Fruit fly (Drosophila melanogaster) whole organism, prepupa: Measurements from ENCODE around the gene Usp5.

Experiments used
- CG10669 ChIP-seq: fragments of 200-800 bp; sonication (Bioruptor generic); optimal IDR thresholded peaks from 3 replicates; lab custom pipeline; 2018; ENCODE audit warnings: missing biosample characterization, mild to moderate bottlenecking, missing genetic modification characterization, moderate library complexity
- CG11902 ChIP-seq: fragments of 200-800 bp; sonication (Bioruptor generic); optimal IDR thresholded peaks from 3 replicates; lab custom pipeline; 2016; ENCODE audit warnings: missing biosample characterization, missing genetic modification characterization
- CG15336 ChIP-seq: fragments of 200-800 bp; sonication (Bioruptor generic); IDR thresholded peaks from 2 replicates; pipeline ENCODE4 v1.3.6; 2022; ENCODE audit warnings: missing biosample characterization, missing genetic modification characterization
- CG1621 ChIP-seq: fragments of 200-800 bp; sonication (Bioruptor generic); optimal IDR thresholded peaks from 3 replicates; lab custom pipeline; 2018; ENCODE audit warnings: missing biosample characterization, mild to moderate bottlenecking, missing genetic modification characterization
- CG3032 ChIP-seq: fragments of 200-800 bp; optimal IDR thresholded peaks from 2 replicates; lab custom pipeline; 2019; ENCODE audit warnings: missing biosample characterization, mild to moderate bottlenecking, missing genetic modification characterization, moderate library complexity
- CG32006 ChIP-seq: fragments of 200-800 bp; sonication (Bioruptor generic); optimal IDR thresholded peaks from 3 replicates; lab custom pipeline; 2017; ENCODE audit warnings: missing biosample characterization, mild to moderate bottlenecking, missing genetic modification characterization
- CG3919 ChIP-seq: fragments of 200-800 bp; sonication (Bioruptor generic); optimal IDR thresholded peaks from 3 replicates; lab custom pipeline; 2016; ENCODE audit warnings: missing biosample characterization, missing genetic modification characterization
- CG4318 ChIP-seq: fragments of 200-800 bp; sonication (Bioruptor generic); optimal IDR thresholded peaks from 3 replicates; lab custom pipeline; 2017; ENCODE audit warnings: missing biosample characterization, mild to moderate bottlenecking, missing genetic modification characterization
- CG6163 ChIP-seq: fragments of 200-800 bp; sonication (Bioruptor generic); IDR thresholded peaks from 3 replicates; pipeline ENCODE4 v1.3.6; 2022; ENCODE audit warnings: missing biosample characterization, missing genetic modification characterization
- CG6276 ChIP-seq: fragments of 200-800 bp; sonication (Bioruptor generic); optimal IDR thresholded peaks from 2 replicates; lab custom pipeline; 2017; ENCODE audit warnings: missing biosample characterization, mild to moderate bottlenecking, missing genetic modification characterization
- CG6808 ChIP-seq: fragments of 200-800 bp; sonication (Bioruptor generic); optimal IDR thresholded peaks from 3 replicates; lab custom pipeline; 2017; ENCODE audit warnings: missing biosample characterization, missing genetic modification characterization, mild to moderate bottlenecking, moderate library complexity, missing genetic modification reagents
- CG6854 ChIP-seq: fragments of 200-800 bp; sonication (Bioruptor generic); optimal IDR thresholded peaks from 2 replicates; lab custom pipeline; 2017; ENCODE audit warnings: missing biosample characterization, mild to moderate bottlenecking, missing genetic modification characterization
- CG7368 ChIP-seq: fragments of 200-800 bp; sonication (Bioruptor generic); optimal IDR thresholded peaks from 3 replicates; lab custom pipeline; 2016; ENCODE audit warnings: missing biosample characterization, missing genetic modification characterization
- CG8319 ChIP-seq: fragments of 200-800 bp; sonication (Bioruptor generic); optimal IDR thresholded peaks from 3 replicates; lab custom pipeline; 2016; ENCODE audit warnings: missing biosample characterization, missing genetic modification characterization
- CG8632 ChIP-seq: fragments of 200-800 bp; sonication (Bioruptor generic); optimal IDR thresholded peaks from 3 replicates; lab custom pipeline; 2016; ENCODE audit warnings: missing biosample characterization, missing genetic modification characterization
- CG9139 ChIP-seq: fragments of 200-800 bp; sonication (Bioruptor generic); optimal IDR thresholded peaks from 3 replicates; lab custom pipeline; 2017; ENCODE audit warnings: missing biosample characterization, mild to moderate bottlenecking, missing genetic modification characterization
- Eip75B ChIP-seq: fragments of 200-800 bp; sonication (Bioruptor generic); optimal IDR thresholded peaks from 3 replicates; lab custom pipeline; 2016; ENCODE audit warnings: missing biosample characterization, missing genetic modification characterization
- Eip78C ChIP-seq: fragments of 200-800 bp; sonication (Bioruptor generic); peaks from one replicate; lab custom pipeline; 2016; ENCODE audit warnings: missing biosample characterization, missing genetic modification characterization
- Ets21C ChIP-seq: fragments of 200-800 bp; sonication (Bioruptor generic); optimal IDR thresholded peaks from 3 replicates; lab custom pipeline; 2016; ENCODE audit warnings: missing biosample characterization, missing genetic modification characterization
- Gug ChIP-seq: fragments of 200-800 bp; sonication (Bioruptor generic); IDR thresholded peaks from 2 replicates; pipeline ENCODE4 v1.3.6; 2022; ENCODE audit warnings: missing biosample characterization, missing genetic modification characterization
- Hr38 ChIP-seq: sonication (Bioruptor generic); optimal IDR thresholded peaks from 2 replicates; lab custom pipeline; 2016; ENCODE audit warnings: missing biosample characterization, missing genetic modification characterization
- Hr4 ChIP-seq: fragments of 200-800 bp; sonication (Bioruptor generic); optimal IDR thresholded peaks from 3 replicates; lab custom pipeline; 2016; ENCODE audit warnings: missing biosample characterization, missing genetic modification characterization
- Met ChIP-seq: fragments of 200-800 bp; sonication (Bioruptor generic); optimal IDR thresholded peaks from 3 replicates; lab custom pipeline; 2016; ENCODE audit warnings: missing biosample characterization, missing genetic modification characterization
- OdsH ChIP-seq: fragments of 200-800 bp; sonication (Bioruptor generic); optimal IDR thresholded peaks from 3 replicates; lab custom pipeline; 2016; ENCODE audit warnings: missing biosample characterization, missing genetic modification characterization
- Sox102F ChIP-seq: fragments of 200-800 bp; sonication (Bioruptor generic); optimal IDR thresholded peaks from 2 replicates; lab custom pipeline; 2016; ENCODE audit warnings: missing biosample characterization, mild to moderate bottlenecking, missing genetic modification characterization
- Sox15 ChIP-seq: fragments of 200-800 bp; sonication (Bioruptor generic); optimal IDR thresholded peaks from 3 replicates; lab custom pipeline; 2016; ENCODE audit warnings: missing biosample characterization, missing genetic modification characterization
- achi ChIP-seq: fragments of 200-800 bp; sonication (Bioruptor generic); optimal IDR thresholded peaks from 3 replicates; lab custom pipeline; 2016; ENCODE audit warnings: missing biosample characterization, missing genetic modification characterization
- acj6 ChIP-seq: fragments of 200-800 bp; sonication (Bioruptor generic); optimal IDR thresholded peaks from 3 replicates; lab custom pipeline; 2016; ENCODE audit warnings: missing biosample characterization, missing genetic modification characterization
- cyc ChIP-seq: fragments of 200-800 bp; sonication (Bioruptor generic); optimal IDR thresholded peaks from 3 replicates; lab custom pipeline; 2016; ENCODE audit warnings: missing biosample characterization, missing genetic modification characterization
- dac ChIP-seq: fragments of 200-800 bp; sonication (Bioruptor generic); optimal IDR thresholded peaks from 2 replicates; lab custom pipeline; 2017; ENCODE audit warnings: missing biosample characterization, mild to moderate bottlenecking, missing genetic modification characterization
- fd59A ChIP-seq: fragments of 200-800 bp; sonication (Bioruptor generic); optimal IDR thresholded peaks from 2 replicates; lab custom pipeline; 2017; ENCODE audit warnings: missing biosample characterization, mild to moderate bottlenecking, missing genetic modification characterization, missing genetic modification reagents
- fd85E ChIP-seq: fragments of 200-800 bp; sonication (Bioruptor generic); optimal IDR thresholded peaks from 3 replicates; lab custom pipeline; 2016; ENCODE audit warnings: missing biosample characterization, missing genetic modification characterization
- fkh ChIP-seq: fragments of 200-800 bp; sonication (Bioruptor generic); optimal IDR thresholded peaks from 3 replicates; lab custom pipeline; 2017; ENCODE audit warnings: missing biosample characterization, mild to moderate bottlenecking, missing genetic modification characterization, moderate library complexity
- spab ChIP-seq: fragments of 200-800 bp; sonication (Bioruptor generic); optimal IDR thresholded peaks from 2 replicates; lab custom pipeline; 2017; ENCODE audit warnings: missing biosample characterization, mild to moderate bottlenecking, missing genetic modification characterization, missing genetic modification reagents
- svp ChIP-seq: fragments of 200-800 bp; sonication (Bioruptor generic); peaks from one replicate; lab custom pipeline; 2016; ENCODE audit warnings: missing biosample characterization, missing genetic modification characterization
- topi ChIP-seq: fragments of 200-800 bp; sonication (Bioruptor generic); optimal IDR thresholded peaks from 3 replicates; lab custom pipeline; 2016; ENCODE audit warnings: missing biosample characterization, missing genetic modification characterization

Usp5 gene

DNA sequence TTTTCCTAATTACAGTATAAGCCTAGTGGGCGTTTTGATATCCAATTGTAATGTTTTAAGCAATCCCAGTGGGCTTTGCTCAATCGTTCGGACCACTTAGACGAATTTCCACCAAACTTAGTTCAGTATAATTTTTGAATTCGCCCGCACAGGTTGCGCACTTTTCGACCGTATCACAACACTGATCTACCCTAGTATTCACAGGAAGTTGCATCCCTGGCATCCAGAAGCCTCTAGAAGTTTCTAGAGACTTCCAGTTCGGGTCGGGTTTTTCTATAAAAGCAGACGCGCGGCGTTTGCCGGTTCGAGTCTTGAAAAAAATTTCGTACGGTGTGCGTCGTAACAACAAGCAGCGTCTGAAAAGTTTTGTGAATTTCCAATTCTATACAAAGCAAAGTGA is 44.8 kb upstream of the Usp5 start, which contains the start of gene Hsp83 (continued):
- TF ChIP-seq cyc (GFP tag; lab: Kevin White, UChicago): peak; percentile 90
- TF ChIP-seq OdsH (GFP tag; lab: Kevin White, UChicago): peak; percentile 84
- TF ChIP-seq CG6163: peak; percentile 97
- TF ChIP-seq Hr38 (GFP tag; lab: Kevin White, UChicago): no peak
- peak; percentile 85 for TF ChIP-seq fd59A (GFP tag; lab: Kevin White, UChicago)
- TF ChIP-seq acj6: peak; percentile 85
- peak; percentile 95 for TF ChIP-seq Eip75B
- TF ChIP-seq Ets21C (GFP tag; lab: Kevin White, UChicago): peak; percentile 76
- TF ChIP-seq spab (GFP tag; lab: Kevin White, UChicago): peak; percentile 79
- peak; percentile 89 for TF ChIP-seq CG8319 (GFP tag; lab: Kevin White, UChicago)
- peak; percentile 93 for TF ChIP-seq CG6808 (GFP tag; lab: Kevin White, UChicago)
- peak; percentile 90 for TF ChIP-seq CG10669 (GFP tag; lab: Kevin White, UChicago)
- peak; percentile 89 for TF ChIP-seq CG1621
- peak; percentile 98 for TF ChIP-seq CG9139 (GFP tag; lab: Kevin White, UChicago)
- TF ChIP-seq Sox15 (GFP tag; lab: Kevin White, UChicago): peak; percentile 18
- TF ChIP-seq CG3032 (tag; lab: Kevin White, UChicago): peak; percentile 82
- TF ChIP-seq Eip78C (GFP tag; lab: Kevin White, UChicago): peak; percentile 99
- peak; percentile 34 for TF ChIP-seq CG11902 (GFP tag; lab: Kevin White, UChicago)
- peak; percentile 69 for TF ChIP-seq CG32006
- TF ChIP-seq Met (GFP tag; lab: Kevin White, UChicago): peak; percentile 94
- no peak for TF ChIP-seq svp (GFP tag; lab: Kevin White, UChicago)
- peak; percentile 88 for TF ChIP-seq achi (GFP tag; lab: Kevin White, UChicago)
- TF ChIP-seq topi (GFP tag; lab: Kevin White, UChicago): peak; percentile 92
- peak; percentile 96 for TF ChIP-seq CG7368 (GFP tag; lab: Kevin White, UChicago)
- TF ChIP-seq CG4318 (GFP tag; lab: Kevin White, UChicago): peak; percentile 34
- peak; percentile 96 for TF ChIP-seq CG3919
- peak; percentile 68 for TF ChIP-seq dac (GFP tag; lab: Kevin White, UChicago)
- TF ChIP-seq fd85E (GFP tag; lab: Kevin White, UChicago): peak; percentile 94
- peak; percentile 98 for TF ChIP-seq Sox102F (GFP tag; lab: Kevin White, UChicago)

dm6 chr3L:3192333-3192894 is 44.3 kb upstream of the Usp5 start, which contains the start of gene CG14965:
TSS of gene CG14965 (minus strand) at chr3L:3192491.
- TF ChIP-seq fkh (GFP tag; lab: Kevin White, UChicago): peak; percentile 85
- TF ChIP-seq CG15336 (GFP tag; lab: Robert Waterston, UW): no peak
- TF ChIP-seq, all 60 proteins: peak for 1

dm6 chr3L:3189647-3190046 is 41.5 kb upstream of the Usp5 start, which contains the start of the genes CG42525 and CG14958:
TSS of gene CG42525 (minus strand) at chr3L:3189747.
TSS of gene CG14958 (plus strand) at chr3L:3189978.
- TF ChIP-seq Gug (GFP tag; lab: Robert Waterston, UW): no peak
- no peak for TF ChIP-seq Hr4 (GFP tag; lab: Kevin White, UChicago)
- no peak for TF ChIP-seq OdsH (GFP tag; lab: Kevin White, UChicago)
- no peak for TF ChIP-seq spab (GFP tag; lab: Kevin White, UChicago)
- TF ChIP-seq Sox15 (GFP tag; lab: Kevin White, UChicago): no peak
- TF ChIP-seq CG8319 (GFP tag; lab: Kevin White, UChicago): no peak
- TF ChIP-seq CG3919: no peak
- no peak for TF ChIP-seq Ets21C (GFP tag; lab: Kevin White, UChicago)
- no peak for TF ChIP-seq Met (GFP tag; lab: Kevin White, UChicago)
- TF ChIP-seq CG6276 (GFP tag; lab: Kevin White, UChicago): no peak
- TF ChIP-seq achi (GFP tag; lab: Kevin White, UChicago): no peak
- TF ChIP-seq CG9139 (GFP tag; lab: Kevin White, UChicago): no peak

- no peak for TF ChIP-seq CG8632 (GFP tag; lab: Kevin White, UChicago)
- peak; percentile 0 for TF ChIP-seq CG6854 (GFP tag; lab: Kevin White, UChicago)
These were observed 39.1 kb upstream of the Usp5 start, which contains the start of gene CG14957 for dm6 chr3L:3187263-3187662. TSS of gene CG14957 (plus strand) at chr3L:3187563.
